Worm (Caenorhabditis elegans) whole organism, L4 larva: ENCODE results near the gene ccm-3.

Experiments used
- Y105C5A.15 ChIP-seq: fragments of 200-800 bp; sonication (Bioruptor generic); IDR thresholded peaks from 2 replicates; pipeline ENCODE4 v1.3.6; 2022; ENCODE audit warnings: missing genetic modification characterization, missing compliant biosample characterization
- aly-2 ChIP-seq: sonication (generic microtip); optimal IDR thresholded peaks from 2 replicates; lab custom pipeline; 2018; ENCODE audit warnings: missing biosample characterization, missing genetic modification characterization
- ces-1 ChIP-seq: fragments of 150-350 bp; sonication (generic microtip); optimal IDR thresholded peaks from 4 replicates; lab custom pipeline; 2014; ENCODE audit warnings: missing biosample characterization, missing genetic modification reagents, missing genetic modification characterization
- fkh-10 ChIP-seq: fragments of 150-350 bp; optimal IDR thresholded peaks from 2 replicates; lab custom pipeline; 2014; ENCODE audit warnings: missing biosample characterization, missing genetic modification reagents, missing genetic modification characterization
- jun-1 ChIP-seq: fragments of 150-350 bp; optimal IDR thresholded peaks from 2 replicates; lab custom pipeline; 2014; ENCODE audit warnings: missing biosample characterization, missing genetic modification reagents, missing genetic modification characterization
- lin-1 ChIP-seq: fragments of 200-800 bp; sonication (Bioruptor generic); IDR thresholded peaks from 2 replicates; pipeline ENCODE4 v1.3.6; 2022; ENCODE audit warnings: missing genetic modification reagents, missing genetic modification characterization, missing compliant biosample characterization
- lin-13 ChIP-seq: fragments of 150-350 bp; optimal IDR thresholded peaks from 2 replicates; lab custom pipeline; 2014; ENCODE audit warnings: missing biosample characterization, missing genetic modification reagents, missing genetic modification characterization
- lin-15B ChIP-seq: fragments of 150-350 bp; sonication (generic microtip); optimal IDR thresholded peaks from 3 replicates; lab custom pipeline; 2014; ENCODE audit warnings: missing biosample characterization, missing genetic modification characterization
- nhr-28 ChIP-seq: fragments of 150-350 bp; optimal IDR thresholded peaks from 2 replicates; lab custom pipeline; 2014; ENCODE audit warnings: missing biosample characterization, missing genetic modification characterization
- snpc-1.2 ChIP-seq: fragments of 200-800 bp; sonication (Bioruptor generic); IDR thresholded peaks from 2 replicates; pipeline ENCODE4 v1.3.6; 2022; ENCODE audit warnings: missing genetic modification reagents, missing genetic modification characterization, missing compliant biosample characterization
- zfp-2 ChIP-seq: sonication (generic microtip); optimal IDR thresholded peaks from 2 replicates; lab custom pipeline; 2016; ENCODE audit warnings: mild to moderate bottlenecking, missing genetic modification characterization, missing compliant biosample characterization
- ztf-11 ChIP-seq: fragments of 150-350 bp; optimal IDR thresholded peaks from 2 replicates; lab custom pipeline; 2014; ENCODE audit warnings: missing biosample characterization, missing genetic modification characterization

ce11 chrII:10592452-10592851 lies 14.6 kb downstream of the ccm-3 start, which contains the start of gene crn-5:
- no peak for TF ChIP-seq aly-2 (tag; lab: Kevin White, UChicago)
- TF ChIP-seq ces-1 (GFP tag; lab: Kevin White, UChicago): no peak
- TF ChIP-seq fkh-10 (GFP tag; lab: Kevin White, UChicago): no peak
- no peak for TF ChIP-seq zfp-2 (tag; lab: Kevin White, UChicago)
- TF ChIP-seq Y105C5A.15 (GFP tag; lab: Robert Waterston, UW): no peak
- TF ChIP-seq ztf-11 (tag; lab: Kevin White, UChicago): no peak
- TF ChIP-seq lin-13: no peak
- no peak for TF ChIP-seq lin-1 (GFP tag; lab: Robert Waterston, UW)
- TF ChIP-seq nhr-28 (tag; lab: Kevin White, UChicago): no peak
- no peak for TF ChIP-seq lin-15B (tag; lab: Kevin White, UChicago)
- no peak for TF ChIP-seq snpc-1.2 (GFP tag; lab: Robert Waterston, UW)
- TF ChIP-seq jun-1 (tag; lab: Kevin White, UChicago): no peak
